Worm (Caenorhabditis elegans) whole organism, late embryonic: ENCODE results near the gene C08D8.7.

Source experiments
- C08G9.2 ChIP-seq: sonication (generic microtip); optimal IDR thresholded peaks from 2 replicates; lab custom pipeline; 2016; ENCODE audit warnings: mild to moderate bottlenecking, missing genetic modification characterization, moderate library complexity, missing compliant biosample characterization
- C38D4.7 ChIP-seq: fragments of 200-800 bp; sonication (Bioruptor generic); optimal IDR thresholded peaks from 2 replicates; lab custom pipeline; 2018; ENCODE audit warnings: mild to moderate bottlenecking, missing genetic modification characterization, moderate library complexity, missing compliant biosample characterization
- F13H6.1 ChIP-seq: sonication (generic microtip); optimal IDR thresholded peaks from 2 replicates; lab custom pipeline; 2016; ENCODE audit warnings: missing genetic modification characterization, missing compliant biosample characterization
- K09A11.1 ChIP-seq: sonication (generic microtip); optimal IDR thresholded peaks from 2 replicates; lab custom pipeline; 2017; ENCODE audit warnings: antibody characterized with exemption, mild to moderate bottlenecking, missing genetic modification characterization, missing compliant biosample characterization; ENCODE audit not compliant: insufficient read depth
- T23F11.4 ChIP-seq: fragments of 200-800 bp; sonication (Bioruptor generic); optimal IDR thresholded peaks from 2 replicates; lab custom pipeline; 2018; ENCODE audit warnings: mild to moderate bottlenecking, missing genetic modification characterization, missing compliant biosample characterization
- Y22D7AL.16 ChIP-seq: sonication (generic microtip); optimal IDR thresholded peaks from 2 replicates; lab custom pipeline; 2016; ENCODE audit warnings: missing genetic modification characterization, missing compliant biosample characterization
- ama-1 ChIP-seq: fragments of 150-350 bp; optimal IDR thresholded peaks from 2 replicates; lab custom pipeline; 2014
- ceh-18 ChIP-seq: sonication (generic microtip); optimal IDR thresholded peaks from 2 replicates; lab custom pipeline; 2016; ENCODE audit warnings: missing genetic modification characterization, missing compliant biosample characterization
- ceh-19 ChIP-seq: fragments of 200-800 bp; sonication (Bioruptor generic); optimal IDR thresholded peaks from 2 replicates; lab custom pipeline; 2018; ENCODE audit warnings: mild to moderate bottlenecking, missing genetic modification characterization, missing compliant biosample characterization
- ceh-24 ChIP-seq: sonication (generic microtip); optimal IDR thresholded peaks from 2 replicates; lab custom pipeline; 2016; ENCODE audit warnings: mild to moderate bottlenecking, missing genetic modification characterization, missing compliant biosample characterization
- ceh-30 ChIP-seq: fragments of 150-350 bp; optimal IDR thresholded peaks from 2 replicates; lab custom pipeline; 2014; ENCODE audit warnings: missing biosample characterization, missing genetic modification characterization
- ceh-31 ChIP-seq: sonication (generic microtip); optimal IDR thresholded peaks from 2 replicates; lab custom pipeline; 2016; ENCODE audit warnings: missing genetic modification characterization, missing compliant biosample characterization
- ceh-34 ChIP-seq: sonication (generic microtip); optimal IDR thresholded peaks from 2 replicates; lab custom pipeline; 2016; ENCODE audit warnings: mild to moderate bottlenecking, missing genetic modification characterization, missing compliant biosample characterization
- ceh-9 ChIP-seq: sonication (generic microtip); optimal IDR thresholded peaks from 2 replicates; lab custom pipeline; 2016; ENCODE audit warnings: mild to moderate bottlenecking, missing genetic modification characterization, inconsistent platforms, missing compliant biosample characterization
- che-1 ChIP-seq: sonication (generic microtip); optimal IDR thresholded peaks from 2 replicates; lab custom pipeline; 2016; ENCODE audit warnings: mild to moderate bottlenecking, missing genetic modification characterization, missing compliant biosample characterization
- dmd-4 ChIP-seq: sonication (generic microtip); optimal IDR thresholded peaks from 2 replicates; lab custom pipeline; 2016; ENCODE audit warnings: borderline replicate concordance, missing genetic modification characterization, missing compliant biosample characterization
- dve-1 ChIP-seq: sonication (generic microtip); optimal IDR thresholded peaks from 2 replicates; lab custom pipeline; 2017; ENCODE audit warnings: antibody characterized with exemption, mild to moderate bottlenecking, missing genetic modification characterization, missing compliant biosample characterization
- elt-2 ChIP-seq: sonication (generic microtip); optimal IDR thresholded peaks from 2 replicates; lab custom pipeline; 2016; ENCODE audit warnings: missing genetic modification reagents, missing genetic modification characterization, missing compliant biosample characterization
- elt-4 ChIP-seq: sonication (generic microtip); optimal IDR thresholded peaks from 2 replicates; lab custom pipeline; 2016; ENCODE audit warnings: missing genetic modification characterization, missing compliant biosample characterization
- ets-4 ChIP-seq: sonication (generic microtip); optimal IDR thresholded peaks from 2 replicates; lab custom pipeline; 2016; ENCODE audit warnings: missing genetic modification characterization, missing compliant biosample characterization
- fax-1 ChIP-seq: sonication (generic microtip); optimal IDR thresholded peaks from 2 replicates; lab custom pipeline; 2016; ENCODE audit warnings: missing genotype, missing genetic modification characterization, missing compliant biosample characterization
- fkh-6 ChIP-seq: sonication (generic microtip); optimal IDR thresholded peaks from 2 replicates; lab custom pipeline; 2016; ENCODE audit warnings: missing genetic modification characterization, missing compliant biosample characterization
- hlh-15 ChIP-seq: sonication (generic microtip); optimal IDR thresholded peaks from 2 replicates; lab custom pipeline; 2016; ENCODE audit warnings: missing genetic modification characterization, missing compliant biosample characterization
- hlh-30 ChIP-seq: sonication (generic microtip); optimal IDR thresholded peaks from 2 replicates; lab custom pipeline; 2017; ENCODE audit warnings: antibody characterized with exemption, missing genetic modification characterization, missing compliant biosample characterization; ENCODE audit not compliant: insufficient read depth
- lin-11 ChIP-seq: fragments of 200-800 bp; sonication (Bioruptor generic); optimal IDR thresholded peaks from 2 replicates; lab custom pipeline; 2018; ENCODE audit warnings: mild to moderate bottlenecking, missing genetic modification characterization, missing compliant biosample characterization
- nfya-1 ChIP-seq: sonication (generic microtip); optimal IDR thresholded peaks from 2 replicates; lab custom pipeline; 2017; ENCODE audit warnings: missing genetic modification characterization, mild to moderate bottlenecking, missing compliant biosample characterization, antibody characterized with exemption, moderate library complexity
- nhr-11 ChIP-seq: fragments of 150-350 bp; optimal IDR thresholded peaks from 2 replicates; lab custom pipeline; 2014; ENCODE audit warnings: missing biosample characterization, missing genetic modification characterization
- npax-4 ChIP-seq: sonication (generic microtip); optimal IDR thresholded peaks from 2 replicates; lab custom pipeline; 2016; ENCODE audit warnings: missing genetic modification characterization, missing compliant biosample characterization
- pag-3 ChIP-seq: sonication (generic microtip); optimal IDR thresholded peaks from 2 replicates; lab custom pipeline; 2016; ENCODE audit warnings: missing compliant biosample characterization, missing genetic modification characterization, borderline replicate concordance
- pat-9 ChIP-seq: fragments of 200-800 bp; sonication (Bioruptor generic); optimal IDR thresholded peaks from 2 replicates; lab custom pipeline; 2018; ENCODE audit warnings: mild to moderate bottlenecking, missing genetic modification characterization, moderate library complexity, missing compliant biosample characterization
- ref-2 ChIP-seq: sonication (generic microtip); optimal IDR thresholded peaks from 2 replicates; lab custom pipeline; 2016; ENCODE audit warnings: missing genetic modification characterization, missing compliant biosample characterization
- sox-4 ChIP-seq: sonication (generic microtip); optimal IDR thresholded peaks from 2 replicates; lab custom pipeline; 2017; ENCODE audit warnings: mild to moderate bottlenecking, missing genetic modification characterization, inconsistent platforms, missing compliant biosample characterization
- syd-9 ChIP-seq: sonication (generic microtip); optimal IDR thresholded peaks from 2 replicates; lab custom pipeline; 2016; ENCODE audit warnings: mild to moderate bottlenecking, missing genetic modification characterization, moderate library complexity, missing compliant biosample characterization
- tbx-2 ChIP-seq: sonication (generic microtip); optimal IDR thresholded peaks from 2 replicates; lab custom pipeline; 2016; ENCODE audit warnings: missing genetic modification characterization, missing compliant biosample characterization
- ttx-3 ChIP-seq: sonication (generic microtip); optimal IDR thresholded peaks from 2 replicates; lab custom pipeline; 2016; ENCODE audit warnings: missing genetic modification reagents, missing genetic modification characterization, missing compliant biosample characterization
- unc-55 ChIP-seq: sonication (generic microtip); optimal IDR thresholded peaks from 2 replicates; lab custom pipeline; 2017; ENCODE audit warnings: missing biosample characterization, missing genetic modification reagents, missing genetic modification characterization
- unc-86 ChIP-seq: sonication (generic microtip); optimal IDR thresholded peaks from 2 replicates; lab custom pipeline; 2016; ENCODE audit warnings: missing genetic modification characterization, missing compliant biosample characterization
- ztf-16 ChIP-seq: sonication (generic microtip); optimal IDR thresholded peaks from 2 replicates; lab custom pipeline; 2017; ENCODE audit warnings: missing genetic modification characterization, missing compliant biosample characterization

The C08D8.7 gene

DNA sequence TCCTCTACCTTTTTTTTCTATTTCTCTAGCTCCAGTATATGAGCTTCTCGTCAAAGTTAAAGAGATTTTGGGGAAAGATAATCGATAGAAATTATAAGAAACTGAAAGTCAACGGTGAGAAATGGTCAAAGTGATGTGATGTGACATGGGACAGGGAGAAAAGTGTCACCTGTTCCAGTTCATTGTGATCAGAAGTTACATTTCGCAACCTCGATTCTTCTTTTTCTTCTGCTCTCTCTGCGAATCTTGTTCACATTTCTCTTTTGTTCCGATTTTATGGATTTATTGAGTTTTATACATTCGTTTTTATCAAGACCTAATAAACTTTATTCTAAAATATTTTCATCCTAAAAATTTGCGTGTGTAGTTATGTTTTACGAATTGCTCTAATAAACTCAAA is 5.4 kb upstream of the C08D8.7 start:
- TF ChIP-seq unc-55 (GFP tag; lab: Kevin White, UChicago), result peak; percentile 66
- no peak for TF ChIP-seq elt-4 (tag; lab: Kevin White, UChicago)

ce11 chrV:8342416-8342815 is 1.4 kb downstream of the C08D8.7 start:
- no peak for TF ChIP-seq ceh-34
- TF ChIP-seq elt-4 (tag; lab: Kevin White, UChicago), result no peak
- TF ChIP-seq dmd-4 (tag; lab: Kevin White, UChicago), result no peak
- TF ChIP-seq che-1 (tag; lab: Kevin White, UChicago), result no peak
- no peak for TF ChIP-seq ceh-18 (tag; lab: Kevin White, UChicago)
- TF ChIP-seq sox-4 (tag; lab: Kevin White, UChicago), result no peak
- no peak for TF ChIP-seq tbx-2 (tag; lab: Kevin White, UChicago)
- TF ChIP-seq unc-86 (tag; lab: Kevin White, UChicago), result no peak
- no peak for TF ChIP-seq T23F11.4
- TF ChIP-seq hlh-30 (tag; lab: Kevin White, UChicago), result no peak
- TF ChIP-seq ref-2 (tag; lab: Kevin White, UChicago), result no peak
- TF ChIP-seq unc-55 (GFP tag; lab: Kevin White, UChicago), result no peak
- no peak for TF ChIP-seq pat-9 (tag; lab: Kevin White, UChicago)
- no peak for TF ChIP-seq npax-4 (tag; lab: Kevin White, UChicago)
- no peak for TF ChIP-seq fkh-6 (tag; lab: Kevin White, UChicago)
- TF ChIP-seq, all 69 proteins: peak for 0

DNA sequence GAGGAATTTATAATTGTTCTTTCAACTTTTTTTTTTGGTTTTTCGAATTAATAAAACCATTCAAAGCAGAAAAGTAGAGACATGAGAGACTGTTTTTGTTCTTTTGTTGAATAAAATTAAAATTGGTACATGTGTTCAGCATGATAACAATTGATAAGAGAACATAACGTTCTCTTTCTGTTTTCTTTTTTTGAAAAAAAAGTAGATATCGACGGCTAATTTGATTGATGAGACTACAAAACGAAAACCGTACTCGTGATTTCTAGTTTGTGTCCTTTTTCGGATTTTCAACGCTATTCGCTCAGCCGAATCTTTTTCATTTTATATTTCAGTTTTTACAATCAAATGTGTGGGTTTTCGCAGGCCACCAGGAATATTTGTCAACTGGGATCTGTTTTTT is 4.4 kb downstream of the C08D8.7 start, which contains the start of gene C08D8.1:
TSS of gene C08D8.1 (plus strand) at position 324 of the 400 bp plus-strand sequence.
- TF ChIP-seq nhr-11 (tag; lab: Kevin White, UChicago) (no peak), F13H6.1 (tag; lab: Kevin White, UChicago) (no peak), pat-9 (tag; lab: Kevin White, UChicago) (no peak), npax-4 (tag; lab: Kevin White, UChicago) (no peak), ceh-19 (GFP tag; lab: Kevin White, UChicago) (no peak), C38D4.7 (GFP tag; lab: Kevin White, UChicago) (no peak), dve-1 (tag; lab: Kevin White, UChicago) (no peak), unc-55 (GFP tag; lab: Kevin White, UChicago) (no peak), pag-3 (tag; lab: Kevin White, UChicago) (no peak), syd-9 (tag; lab: Kevin White, UChicago) (no peak), ets-4 (tag; lab: Kevin White, UChicago) (no peak), ceh-24 (tag; lab: Kevin White, UChicago) (no peak), fax-1 (tag; lab: Kevin White, UChicago) (no peak), sox-4 (tag; lab: Kevin White, UChicago) (no peak)

- TF ChIP-seq ceh-31 (tag; lab: Kevin White, UChicago) (peak; percentile 0), nfya-1 (tag; lab: Kevin White, UChicago) (peak; percentile 42), ttx-3 (no peak), pag-3 (tag; lab: Kevin White, UChicago) (no peak), lin-11 (tag; lab: Kevin White, UChicago) (no peak), tbx-2 (tag; lab: Kevin White, UChicago) (peak; percentile 34), ceh-30 (tag; lab: Kevin White, UChicago) (no peak), ama-1 (lab: Kevin White, UChicago) (peak; percentile 89), ztf-16 (no peak), K09A11.1 (no peak), npax-4 (tag; lab: Kevin White, UChicago) (no peak), unc-55 (GFP tag; lab: Kevin White, UChicago) (peak; percentile 15), ceh-18 (tag; lab: Kevin White, UChicago) (peak; percentile 62), elt-2 (peak; percentile 42), C08G9.2 (tag; lab: Kevin White, UChicago) (peak; percentile 32), ceh-9 (tag; lab: Kevin White, UChicago) (no peak), hlh-15 (no peak), Y22D7AL.16 (no peak), hlh-30 (tag; lab: Kevin White, UChicago) (no peak)
Measured at ce11 chrV:8348959-8349389, 8.0 kb downstream of the C08D8.7 start.
